Fruit fly (Drosophila melanogaster) whole organism, embryonic: ENCODE measurements around the gene CG10750.

Source experiments
- CG12299 ChIP-seq: fragments of 200-800 bp; sonication (Bioruptor generic); optimal IDR thresholded peaks from 2 replicates; lab custom pipeline; 2018; ENCODE audit warnings: missing biosample characterization, mild to moderate bottlenecking, missing genetic modification characterization
- CG31388 ChIP-seq: fragments of 200-800 bp; sonication (Bioruptor generic); optimal IDR thresholded peaks from 2 replicates; lab custom pipeline; 2016; ENCODE audit warnings: missing biosample characterization, missing genetic modification characterization
- CG4328 ChIP-seq: fragments of 200-800 bp; sonication (Bioruptor generic); optimal IDR thresholded peaks from 3 replicates; lab custom pipeline; 2017; ENCODE audit warnings: missing biosample characterization, missing genetic modification reagents, missing genetic modification characterization
- CrebB ChIP-seq: fragments of 200-800 bp; sonication (Bioruptor generic); optimal IDR thresholded peaks from 3 replicates; lab custom pipeline; 2018; ENCODE audit warnings: missing biosample characterization, mild to moderate bottlenecking, missing genetic modification characterization
- D ChIP-seq, 2 experiments: fragments of 200-800 bp in 1 of 2; fragments of >200 bp in 1 of 2; sonication (Bioruptor generic) in 1 of 2; optimal IDR thresholded peaks; 2 replicates in 1 of 2; 3 replicates in 1 of 2; lab custom pipeline; 2017; ENCODE audit warnings: mild to moderate bottlenecking in 1 of 2, missing biosample characterization in 1 of 2, missing genetic modification characterization in 1 of 2, missing genetic modification reagents in 1 of 2
- Gsc ChIP-seq: fragments of 200-800 bp; sonication (Bioruptor generic); IDR thresholded peaks from 2 replicates; pipeline ENCODE4 v1.3.6; 2022; ENCODE audit warnings: missing biosample characterization, missing genetic modification characterization
- cwo ChIP-seq: fragments of 200-800 bp; sonication (Bioruptor generic); optimal IDR thresholded peaks from 3 replicates; lab custom pipeline; 2017; ENCODE audit warnings: missing biosample characterization, missing genetic modification characterization, mild to moderate bottlenecking, moderate library complexity, missing genetic modification reagents
- eyg ChIP-seq: fragments of 200-800 bp; sonication (Bioruptor generic); optimal IDR thresholded peaks from 3 replicates; lab custom pipeline; 2016; ENCODE audit warnings: missing biosample characterization, missing genetic modification characterization
- nerfin-2 ChIP-seq: fragments of 200-800 bp; sonication (Bioruptor generic); IDR thresholded peaks from 2 replicates; pipeline ENCODE4 v1.3.6; 2022; ENCODE audit warnings: missing biosample characterization, missing genetic modification characterization; ENCODE audit not compliant: partially characterized antibody
- oc ChIP-seq: fragments of 200-800 bp; sonication (Bioruptor generic); optimal IDR thresholded peaks from 2 replicates; lab custom pipeline; 2018; ENCODE audit warnings: missing biosample characterization, mild to moderate bottlenecking, missing genetic modification characterization, moderate library complexity
- pan ChIP-seq, 4 experiments: fragments of >200 bp in 3 of 4; fragments of 200-800 bp in 1 of 4; sonication (Bioruptor generic) in 1 of 4; optimal IDR thresholded peaks in 3 of 4; IDR thresholded peaks in 1 of 4; 2 replicates each; pipeline versions ENCODE4 v1.3.6 to Lab custom; 2017 to 2022; ENCODE audit warnings: missing biosample characterization in 2 of 4, missing genetic modification characterization in 2 of 4, mixed read lengths in 1 of 4
- wek ChIP-seq: fragments of 200-800 bp; sonication (Bioruptor generic); optimal IDR thresholded peaks from 3 replicates; lab custom pipeline; 2018; ENCODE audit warnings: missing biosample characterization, mild to moderate bottlenecking, missing genetic modification characterization, moderate library complexity

dm6 chr2L:19299833-19300305, at the start of gene CG10750, which contains the start of gene CG17564:
- TF ChIP-seq pan (optimal IDR thresholded peaks at IDR 0.05; lab: Kevin White, UChicago) (no peak), pan (GFP tag; optimal IDR thresholded peaks at IDR 0.05 in 1 of 2, IDR thresholded peaks at IDR 0.05 in 1 of 2) (no peak), wek (GFP tag; lab: Kevin White, UChicago) (no peak), Gsc (GFP tag; lab: Robert Waterston, UW) (no peak), CG31388 (GFP tag; lab: Kevin White, UChicago) (no peak), nerfin-2 (GFP tag; lab: Robert Waterston, UW) (no peak), CrebB (tag; lab: Kevin White, UChicago) (no peak), D (optimal IDR thresholded peaks at IDR 0.05; lab: Kevin White, UChicago) (no peak), D (GFP tag; optimal IDR thresholded peaks at IDR 0.05; lab: Kevin White, UChicago) (no peak), oc (tag; lab: Kevin White, UChicago) (no peak), CG12299 (tag; lab: Kevin White, UChicago) (no peak), CG4328 (no peak), eyg (GFP tag; lab: Kevin White, UChicago) (no peak), cwo (GFP tag; lab: Kevin White, UChicago) (no peak)
